Worm (Caenorhabditis elegans) whole organism, mixed stage, embryonic: ENCODE data around the gene T19H12.6.
A peak's percentile ranks its signal among the peaks of the same experiment; 100 is the strongest.

Experiments
- blmp-1 ChIP-seq: fragments of 150-350 bp; optimal IDR thresholded peaks from 2 replicates; lab custom pipeline; 2014; ENCODE audit warnings: missing biosample characterization, missing genetic modification characterization
- ceh-39 ChIP-seq: fragments of 150-350 bp; optimal IDR thresholded peaks from 2 replicates; lab custom pipeline; 2014; ENCODE audit warnings: missing biosample characterization, missing genetic modification characterization
- ces-1 ChIP-seq: fragments of 150-350 bp; optimal IDR thresholded peaks from 2 replicates; lab custom pipeline; 2014; ENCODE audit warnings: missing biosample characterization, missing genetic modification reagents, missing genetic modification characterization
- drap-1 ChIP-seq: fragments of 200-800 bp; sonication (Bioruptor generic); optimal IDR thresholded peaks from 3 replicates; lab custom pipeline; 2018; ENCODE audit warnings: mild to moderate bottlenecking, missing genetic modification characterization, missing compliant biosample characterization
- flh-1 ChIP-seq: fragments of 200-800 bp; sonication (Bioruptor generic); optimal IDR thresholded peaks from 2 replicates; lab custom pipeline; 2018; ENCODE audit warnings: mild to moderate bottlenecking, missing genetic modification characterization, moderate library complexity, missing compliant biosample characterization
- nhr-12 ChIP-seq: fragments of 150-350 bp; optimal IDR thresholded peaks from 2 replicates; lab custom pipeline; 2014; ENCODE audit warnings: missing biosample characterization, missing genetic modification characterization
- nhr-76 ChIP-seq: sonication (generic microtip); optimal IDR thresholded peaks from 2 replicates; lab custom pipeline; 2017; ENCODE audit warnings: missing biosample characterization, missing genetic modification characterization
- pha-4 ChIP-seq: fragments of 150-350 bp; optimal IDR thresholded peaks from 2 replicates; lab custom pipeline; 2018; ENCODE audit warnings: missing biosample characterization, missing genetic modification reagents, missing genetic modification characterization
- snpc-4 ChIP-seq: fragments of 150-350 bp; optimal IDR thresholded peaks from 2 replicates; lab custom pipeline; 2014; ENCODE audit warnings: missing biosample characterization, missing genetic modification characterization
- sptf-1 ChIP-seq: sonication (generic microtip); optimal IDR thresholded peaks from 2 replicates; lab custom pipeline; 2017; ENCODE audit warnings: mild to moderate bottlenecking, missing genetic modification characterization, moderate library complexity, missing compliant biosample characterization
- unc-39 ChIP-seq: fragments of 150-350 bp; optimal IDR thresholded peaks from 2 replicates; lab custom pipeline; 2014; ENCODE audit warnings: missing biosample characterization, missing genetic modification characterization
- unc-62 ChIP-seq: fragments of 150-350 bp; optimal IDR thresholded peaks from 2 replicates; lab custom pipeline; 2014; ENCODE audit warnings: missing biosample characterization, missing genetic modification reagents, missing genetic modification characterization
- ztf-11 ChIP-seq: fragments of 150-350 bp; optimal IDR thresholded peaks from 2 replicates; lab custom pipeline; 2014; ENCODE audit warnings: missing biosample characterization, missing genetic modification characterization

ce11 chrV:4918664-4919257 lies 41.3 kb upstream of the T19H12.6 start, which contains the start of gene C02E7.6:
- TF ChIP-seq sptf-1 (tag; lab: Kevin White, UChicago): no peak
- peak; percentile 67 for TF ChIP-seq blmp-1 (tag; lab: Kevin White, UChicago)
- no peak for TF ChIP-seq ceh-39 (tag; lab: Kevin White, UChicago)
- no peak for TF ChIP-seq nhr-76 (tag; lab: Kevin White, UChicago)
- TF ChIP-seq snpc-4 (tag; lab: Kevin White, UChicago): no peak
- TF ChIP-seq unc-62 (GFP tag; lab: Kevin White, UChicago): peak; percentile 16
- TF ChIP-seq pha-4 (tag; lab: Kevin White, UChicago): no peak
- no peak for TF ChIP-seq ces-1
- no peak for TF ChIP-seq flh-1 (GFP tag; lab: Kevin White, UChicago)
- no peak for TF ChIP-seq ztf-11
- no peak for TF ChIP-seq drap-1 (GFP tag; lab: Kevin White, UChicago)
- no peak for TF ChIP-seq unc-39
- no peak for TF ChIP-seq nhr-12
